Worm (Caenorhabditis elegans) whole organism, mixed stage, embryonic: ENCODE data around the gene mrpl-46.

ENCODE experiments used
- M03D4.4 ChIP-seq: sonication (generic microtip); optimal IDR thresholded peaks from 2 replicates; lab custom pipeline; 2017; ENCODE audit warnings: mild to moderate bottlenecking, missing genetic modification characterization, missing compliant biosample characterization
- bed-3 ChIP-seq: fragments of 200-800 bp; sonication (Bioruptor generic); optimal IDR thresholded peaks from 3 replicates; lab custom pipeline; 2018; ENCODE audit warnings: mild to moderate bottlenecking, missing genetic modification characterization, moderate library complexity, missing compliant biosample characterization
- blmp-1 ChIP-seq: fragments of 150-350 bp; optimal IDR thresholded peaks from 2 replicates; lab custom pipeline; 2014; ENCODE audit warnings: missing biosample characterization, missing genetic modification characterization
- ceh-39 ChIP-seq: fragments of 150-350 bp; optimal IDR thresholded peaks from 2 replicates; lab custom pipeline; 2014; ENCODE audit warnings: missing biosample characterization, missing genetic modification characterization
- ceh-43 ChIP-seq: fragments of 200-800 bp; sonication (Bioruptor generic); optimal IDR thresholded peaks from 2 replicates; lab custom pipeline; 2018; ENCODE audit warnings: mild to moderate bottlenecking, missing genetic modification characterization, moderate library complexity, missing compliant biosample characterization
- ceh-83 ChIP-seq: fragments of 200-800 bp; sonication (Bioruptor generic); optimal IDR thresholded peaks from 2 replicates; lab custom pipeline; 2018; ENCODE audit warnings: mild to moderate bottlenecking, missing genetic modification characterization, missing compliant biosample characterization
- ces-1 ChIP-seq: fragments of 150-350 bp; optimal IDR thresholded peaks from 2 replicates; lab custom pipeline; 2014; ENCODE audit warnings: missing biosample characterization, missing genetic modification reagents, missing genetic modification characterization
- cnd-1 ChIP-seq: fragments of 200-800 bp; sonication (Bioruptor generic); optimal IDR thresholded peaks from 2 replicates; lab custom pipeline; 2018; ENCODE audit warnings: mild to moderate bottlenecking, missing genetic modification characterization, missing compliant biosample characterization
- drap-1 ChIP-seq: fragments of 200-800 bp; sonication (Bioruptor generic); optimal IDR thresholded peaks from 3 replicates; lab custom pipeline; 2018; ENCODE audit warnings: mild to moderate bottlenecking, missing genetic modification characterization, missing compliant biosample characterization
- elt-1 ChIP-seq: sonication (generic microtip); optimal IDR thresholded peaks from 2 replicates; lab custom pipeline; 2017; ENCODE audit warnings: missing genetic modification characterization, mild to moderate bottlenecking, missing compliant biosample characterization, antibody characterized with exemption, moderate library complexity, borderline replicate concordance; ENCODE audit not compliant: insufficient read depth
- flh-1 ChIP-seq: fragments of 200-800 bp; sonication (Bioruptor generic); optimal IDR thresholded peaks from 2 replicates; lab custom pipeline; 2018; ENCODE audit warnings: mild to moderate bottlenecking, missing genetic modification characterization, moderate library complexity, missing compliant biosample characterization
- ham-2 ChIP-seq: fragments of 200-800 bp; sonication (Bioruptor generic); optimal IDR thresholded peaks from 2 replicates; lab custom pipeline; 2018; ENCODE audit warnings: mild to moderate bottlenecking, missing genetic modification characterization, missing compliant biosample characterization
- hlh-1 ChIP-seq: fragments of 150-350 bp; optimal IDR thresholded peaks from 2 replicates; lab custom pipeline; 2014; ENCODE audit warnings: missing biosample characterization, missing genetic modification reagents, missing genetic modification characterization
- lin-13 ChIP-seq: fragments of 150-350 bp; optimal IDR thresholded peaks from 2 replicates; lab custom pipeline; 2014; ENCODE audit warnings: missing biosample characterization, missing genetic modification characterization
- lin-32 ChIP-seq: fragments of 200-800 bp; sonication (Bioruptor generic); optimal IDR thresholded peaks from 2 replicates; lab custom pipeline; 2018; ENCODE audit warnings: mild to moderate bottlenecking, missing genetic modification characterization, missing compliant biosample characterization
- lsy-2 ChIP-seq: fragments of 150-350 bp; optimal IDR thresholded peaks from 2 replicates; lab custom pipeline; 2014; ENCODE audit warnings: missing biosample characterization, missing genetic modification characterization
- mab-5 ChIP-seq: fragments of 150-350 bp; optimal IDR thresholded peaks from 2 replicates; lab custom pipeline; 2014; ENCODE audit warnings: missing biosample characterization, missing genetic modification characterization
- mep-1 ChIP-seq: fragments of 150-350 bp; optimal IDR thresholded peaks from 2 replicates; lab custom pipeline; 2017; ENCODE audit warnings: missing biosample characterization, missing genetic modification reagents, missing genetic modification characterization, inconsistent platforms
- nhr-12 ChIP-seq: fragments of 150-350 bp; optimal IDR thresholded peaks from 2 replicates; lab custom pipeline; 2014; ENCODE audit warnings: missing biosample characterization, missing genetic modification characterization
- nhr-237 ChIP-seq: fragments of 150-350 bp; optimal IDR thresholded peaks from 2 replicates; lab custom pipeline; 2014; ENCODE audit warnings: missing biosample characterization, missing genetic modification characterization
- nhr-28 ChIP-seq: fragments of 150-350 bp; optimal IDR thresholded peaks from 2 replicates; lab custom pipeline; 2014; ENCODE audit warnings: missing biosample characterization, missing genetic modification characterization
- nhr-76 ChIP-seq: sonication (generic microtip); optimal IDR thresholded peaks from 2 replicates; lab custom pipeline; 2017; ENCODE audit warnings: missing biosample characterization, missing genetic modification characterization
- pha-4 ChIP-seq: fragments of 150-350 bp; optimal IDR thresholded peaks from 2 replicates; lab custom pipeline; 2018; ENCODE audit warnings: missing biosample characterization, missing genetic modification reagents, missing genetic modification characterization
- sem-2 ChIP-seq: fragments of 200-800 bp; sonication (Bioruptor generic); optimal IDR thresholded peaks from 2 replicates; lab custom pipeline; 2018; ENCODE audit warnings: mild to moderate bottlenecking, missing genetic modification characterization, missing compliant biosample characterization
- snpc-4 ChIP-seq: fragments of 150-350 bp; optimal IDR thresholded peaks from 2 replicates; lab custom pipeline; 2014; ENCODE audit warnings: missing biosample characterization, missing genetic modification characterization
- sptf-1 ChIP-seq: sonication (generic microtip); optimal IDR thresholded peaks from 2 replicates; lab custom pipeline; 2017; ENCODE audit warnings: mild to moderate bottlenecking, missing genetic modification characterization, moderate library complexity, missing compliant biosample characterization
- unc-120 ChIP-seq: sonication (generic microtip); optimal IDR thresholded peaks from 2 replicates; lab custom pipeline; 2017; ENCODE audit warnings: missing genetic modification characterization, missing compliant biosample characterization; ENCODE audit not compliant: poor library complexity, severe bottlenecking
- unc-39 ChIP-seq: fragments of 150-350 bp; optimal IDR thresholded peaks from 2 replicates; lab custom pipeline; 2014; ENCODE audit warnings: missing biosample characterization, missing genetic modification characterization
- unc-62 ChIP-seq: fragments of 150-350 bp; optimal IDR thresholded peaks from 2 replicates; lab custom pipeline; 2014; ENCODE audit warnings: missing biosample characterization, missing genetic modification reagents, missing genetic modification characterization
- ztf-11 ChIP-seq: fragments of 150-350 bp; optimal IDR thresholded peaks from 2 replicates; lab custom pipeline; 2014; ENCODE audit warnings: missing biosample characterization, missing genetic modification characterization

mrpl-46 gene

ce11 chrIV:807027-807516 is 6.5 kb downstream of the mrpl-46 start, which contains the start of gene Y55F3BL.6:
Gene Y55F3BL.6, minus strand, starts transcription at chrIV:807077.
- TF ChIP-seq flh-1 (GFP tag; lab: Kevin White, UChicago) (no peak), lin-32 (GFP tag; lab: Kevin White, UChicago) (no peak), unc-62 (GFP tag; lab: Kevin White, UChicago) (no peak), ces-1 (GFP tag; lab: Kevin White, UChicago) (no peak), unc-120 (tag; lab: Kevin White, UChicago) (no peak), nhr-12 (tag; lab: Kevin White, UChicago) (no peak), ztf-11 (tag; lab: Kevin White, UChicago) (no peak), mep-1 (tag; lab: Kevin White, UChicago) (no peak), snpc-4 (tag; lab: Kevin White, UChicago) (no peak), M03D4.4 (tag; lab: Kevin White, UChicago) (no peak), lsy-2 (no peak)

DNA sequence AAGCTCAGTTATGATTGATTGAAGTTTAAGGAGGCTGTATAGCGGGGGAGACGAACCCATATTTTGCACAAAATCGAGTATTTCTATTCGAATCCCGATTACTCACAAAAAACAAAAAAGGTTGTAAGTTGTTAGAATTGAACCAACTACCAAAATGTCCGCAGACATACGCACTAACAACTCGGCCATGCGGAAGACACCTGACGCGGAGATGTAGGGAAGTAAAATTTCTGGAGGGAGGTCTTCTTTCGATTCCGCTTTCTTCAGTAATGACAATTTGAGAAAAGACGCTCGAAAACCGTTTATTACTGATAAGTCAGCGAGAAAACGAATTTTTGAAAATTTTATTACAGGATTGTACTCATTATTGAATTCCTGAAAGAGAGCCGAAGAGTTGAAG is 17.3 kb downstream of the mrpl-46 start:
- TF ChIP-seq bed-3 (GFP tag; lab: Kevin White, UChicago) (no peak), ceh-39 (tag; lab: Kevin White, UChicago) (no peak), ham-2 (GFP tag; lab: Kevin White, UChicago) (no peak), ceh-83 (GFP tag; lab: Kevin White, UChicago) (no peak), lin-13 (tag; lab: Kevin White, UChicago) (no peak), lin-32 (GFP tag; lab: Kevin White, UChicago) (no peak), ces-1 (GFP tag; lab: Kevin White, UChicago) (no peak), nhr-76 (tag; lab: Kevin White, UChicago) (no peak), mab-5 (tag; lab: Kevin White, UChicago) (no peak), nhr-237 (tag; lab: Kevin White, UChicago) (no peak)

DNA sequence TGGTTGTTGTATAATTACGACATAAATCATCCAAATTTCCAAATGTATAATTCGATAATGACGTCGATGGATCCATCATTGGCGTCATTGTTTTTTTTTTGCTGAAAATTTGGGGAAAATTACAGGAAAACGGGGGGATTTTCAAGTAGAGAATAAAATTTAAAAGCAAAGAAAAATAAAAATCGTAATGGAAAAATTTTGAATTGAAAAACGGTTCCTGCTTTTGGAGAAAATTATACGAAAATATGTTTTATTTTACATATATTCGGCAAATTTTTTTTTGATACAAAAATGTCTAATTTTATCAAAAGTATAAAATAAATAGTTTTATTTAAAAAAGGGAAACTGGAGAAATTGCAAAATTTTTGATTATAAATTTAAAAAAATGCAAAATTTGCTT is 24.2 kb downstream of the mrpl-46 start, which contains the start of gene zipt-15:
Gene zipt-15 (minus strand): TSS at position 101 of the 400 bp plus-strand sequence.
- no peak for TF ChIP-seq bed-3 (GFP tag; lab: Kevin White, UChicago)
- TF ChIP-seq nhr-76 (tag; lab: Kevin White, UChicago) = no peak
- TF ChIP-seq sptf-1 (tag; lab: Kevin White, UChicago) = no peak
- no peak for TF ChIP-seq elt-1 (tag; lab: Kevin White, UChicago)
- TF ChIP-seq unc-39 = no peak
- TF ChIP-seq lin-13 (tag; lab: Kevin White, UChicago) = no peak
- no peak for TF ChIP-seq drap-1 (GFP tag; lab: Kevin White, UChicago)
- TF ChIP-seq lin-32 (GFP tag; lab: Kevin White, UChicago) = no peak
- no peak for TF ChIP-seq unc-62 (GFP tag; lab: Kevin White, UChicago)
- TF ChIP-seq mab-5 (tag; lab: Kevin White, UChicago) = no peak

ce11 chrIV:826145-826544 is 25.5 kb downstream of the mrpl-46 start:
- TF ChIP-seq ces-1 (GFP tag; lab: Kevin White, UChicago) = no peak
- no peak for TF ChIP-seq hlh-1 (tag; lab: Kevin White, UChicago)
- TF ChIP-seq nhr-28 (tag; lab: Kevin White, UChicago) = no peak
- no peak for TF ChIP-seq blmp-1 (tag; lab: Kevin White, UChicago)

DNA sequence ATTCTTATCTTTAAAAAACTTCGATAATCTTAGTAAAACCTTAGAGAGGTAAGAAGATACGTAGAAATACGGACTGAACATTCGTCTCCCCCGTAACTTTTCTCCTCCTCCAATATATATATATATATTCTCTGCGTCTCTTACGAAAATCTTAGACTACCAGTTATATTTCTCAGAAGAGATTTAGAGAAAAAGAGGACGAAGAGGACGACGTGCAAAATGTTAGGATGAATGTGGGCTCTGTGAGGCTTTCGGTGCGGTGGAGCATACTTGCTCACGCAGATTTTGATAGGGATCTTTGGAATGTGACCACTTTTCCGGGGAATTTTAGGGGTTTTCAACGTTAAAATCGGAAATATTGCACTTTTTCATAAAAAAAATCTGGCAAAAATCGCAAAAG is 27.8 kb downstream of the mrpl-46 start:
- TF ChIP-seq bed-3 (GFP tag; lab: Kevin White, UChicago) = no peak
- TF ChIP-seq nhr-12 (tag; lab: Kevin White, UChicago) = no peak
- no peak for TF ChIP-seq ceh-43 (GFP tag; lab: Kevin White, UChicago)
- TF ChIP-seq ztf-11 (tag; lab: Kevin White, UChicago) = no peak
- no peak for TF ChIP-seq unc-39
- TF ChIP-seq elt-1 (tag; lab: Kevin White, UChicago) = no peak
- peak; percentile 11 for TF ChIP-seq nhr-237 (tag; lab: Kevin White, UChicago)
- TF ChIP-seq cnd-1 (tag; lab: Kevin White, UChicago) = no peak
- peak; percentile 65 for TF ChIP-seq mep-1 (tag; lab: Kevin White, UChicago)
- no peak for TF ChIP-seq sem-2 (GFP tag; lab: Kevin White, UChicago)
- peak; percentile 71 for TF ChIP-seq ceh-39 (tag; lab: Kevin White, UChicago)
- TF ChIP-seq lin-13 (tag; lab: Kevin White, UChicago) = peak; percentile 19
- TF ChIP-seq drap-1 (GFP tag; lab: Kevin White, UChicago) = peak; percentile 9
- TF ChIP-seq ces-1 (GFP tag; lab: Kevin White, UChicago) = peak; percentile 82
- TF ChIP-seq lin-32 (GFP tag; lab: Kevin White, UChicago) = no peak
- TF ChIP-seq ham-2 (GFP tag; lab: Kevin White, UChicago) = peak; percentile 48
- TF ChIP-seq unc-120 (tag; lab: Kevin White, UChicago) = peak; percentile 10
- peak; percentile 12 for TF ChIP-seq unc-62 (GFP tag; lab: Kevin White, UChicago)
- peak; percentile 33 for TF ChIP-seq hlh-1 (tag; lab: Kevin White, UChicago)
- TF ChIP-seq lsy-2 = peak; percentile 65
- TF ChIP-seq blmp-1 (tag; lab: Kevin White, UChicago) = no peak
- no peak for TF ChIP-seq snpc-4 (tag; lab: Kevin White, UChicago)
- TF ChIP-seq pha-4 (tag; lab: Kevin White, UChicago) = peak; percentile 55
